Worm (Caenorhabditis elegans) whole organism, L3 larva: Measurements from ENCODE around the gene ZK682.7.
A peak's percentile ranks its signal among the peaks of the same experiment; 100 is the strongest.

Experiments used
- R02D3.7 ChIP-seq: fragments of 150-350 bp; optimal IDR thresholded peaks from 2 replicates; lab custom pipeline; 2014; ENCODE audit warnings: missing biosample characterization, missing genetic modification characterization
- aly-2 ChIP-seq: fragments of 150-350 bp; optimal IDR thresholded peaks from 2 replicates; lab custom pipeline; 2014; ENCODE audit warnings: missing biosample characterization, missing genetic modification characterization
- ama-1 ChIP-seq: fragments of 150-350 bp; optimal IDR thresholded peaks from 2 replicates; lab custom pipeline; 2018
- ceh-82 ChIP-seq: fragments of 150-350 bp; optimal IDR thresholded peaks from 2 replicates; lab custom pipeline; 2014; ENCODE audit warnings: missing biosample characterization, missing genetic modification characterization
- ceh-9 ChIP-seq: sonication (generic microtip); optimal IDR thresholded peaks from 2 replicates; lab custom pipeline; 2018; ENCODE audit warnings: missing biosample characterization, missing genetic modification characterization
- egl-27 ChIP-seq: sonication (generic microtip); optimal IDR thresholded peaks from 4 replicates; lab custom pipeline; 2017; ENCODE audit warnings: missing biosample characterization, missing genetic modification reagents, missing genetic modification characterization
- egl-5 ChIP-seq: fragments of 150-350 bp; optimal IDR thresholded peaks from 2 replicates; lab custom pipeline; 2017; ENCODE audit warnings: missing biosample characterization, missing genetic modification reagents, missing genetic modification characterization, inconsistent platforms
- elt-1 ChIP-seq: fragments of 150-350 bp; optimal IDR thresholded peaks from 2 replicates; lab custom pipeline; 2014; ENCODE audit warnings: missing biosample characterization, missing genetic modification characterization
- elt-2 ChIP-seq: sonication (generic microtip); optimal IDR thresholded peaks from 2 replicates; lab custom pipeline; 2016; ENCODE audit warnings: missing genetic modification reagents, mild to moderate bottlenecking, missing genetic modification characterization, missing compliant biosample characterization
- elt-3 ChIP-seq, 3 experiments: fragments of 150-350 bp in 1 of 3; sonication (generic microtip) in 2 of 3; optimal IDR thresholded peaks; 2 replicates in 2 of 3; 4 replicates in 1 of 3; lab custom pipeline; 2014 to 2017; ENCODE audit warnings: missing biosample characterization in 3 of 3, missing genetic modification characterization in 3 of 3
- fkh-10 ChIP-seq: sonication (generic microtip); optimal IDR thresholded peaks from 2 replicates; lab custom pipeline; 2017; ENCODE audit warnings: missing biosample characterization, missing genetic modification reagents, missing genetic modification characterization
- lin-39 ChIP-seq: fragments of 150-350 bp; optimal IDR thresholded peaks from 2 replicates; lab custom pipeline; 2018; ENCODE audit warnings: missing biosample characterization, missing genetic modification reagents, missing genetic modification characterization
- lsy-12 ChIP-seq: sonication (generic microtip); optimal IDR thresholded peaks from 2 replicates; lab custom pipeline; 2016; ENCODE audit warnings: mild to moderate bottlenecking, missing genetic modification characterization, missing compliant biosample characterization
- mdl-1 ChIP-seq: fragments of 150-350 bp; optimal IDR thresholded peaks from 2 replicates; lab custom pipeline; 2014; ENCODE audit warnings: missing biosample characterization, missing genetic modification characterization
- mml-1 ChIP-seq: fragments of 150-350 bp; sonication (generic microtip); optimal IDR thresholded peaks from 3 replicates; lab custom pipeline; 2014; ENCODE audit warnings: missing biosample characterization, missing genetic modification characterization
- nfya-1 ChIP-seq: sonication (generic microtip); optimal IDR thresholded peaks from 2 replicates; lab custom pipeline; 2017; ENCODE audit warnings: missing genetic modification characterization, mild to moderate bottlenecking, missing compliant biosample characterization, antibody characterized with exemption, moderate library complexity; ENCODE audit not compliant: insufficient read depth
- nhr-11 ChIP-seq: fragments of 150-350 bp; optimal IDR thresholded peaks from 2 replicates; lab custom pipeline; 2014; ENCODE audit warnings: missing biosample characterization, missing genetic modification characterization
- nhr-23 ChIP-seq: fragments of 150-350 bp; optimal IDR thresholded peaks from 2 replicates; lab custom pipeline; 2014; ENCODE audit warnings: missing biosample characterization, missing genetic modification reagents, missing genetic modification characterization
- nhr-237 ChIP-seq: fragments of 150-350 bp; optimal IDR thresholded peaks from 2 replicates; lab custom pipeline; 2014; ENCODE audit warnings: missing biosample characterization, missing genetic modification characterization
- nhr-25 ChIP-seq: sonication (generic microtip); optimal IDR thresholded peaks from 2 replicates; lab custom pipeline; 2017; ENCODE audit warnings: missing biosample characterization, missing genetic modification characterization
- nhr-28 ChIP-seq: fragments of 150-350 bp; optimal IDR thresholded peaks from 2 replicates; lab custom pipeline; 2014; ENCODE audit warnings: missing biosample characterization, missing genetic modification characterization
- nhr-43 ChIP-seq: sonication (generic microtip); optimal IDR thresholded peaks from 2 replicates; lab custom pipeline; 2016; ENCODE audit warnings: mild to moderate bottlenecking, missing genetic modification characterization, missing compliant biosample characterization; ENCODE audit not compliant: poor library complexity, severe bottlenecking
- nhr-76 ChIP-seq: fragments of 150-350 bp; sonication (generic microtip); optimal IDR thresholded peaks from 5 replicates; lab custom pipeline; 2014; ENCODE audit warnings: missing biosample characterization, missing genetic modification characterization
- nhr-77 ChIP-seq: fragments of 150-350 bp; optimal IDR thresholded peaks from 2 replicates; lab custom pipeline; 2014; ENCODE audit warnings: missing biosample characterization, missing genetic modification characterization
- pha-4 ChIP-seq: fragments of 150-350 bp; optimal IDR thresholded peaks from 2 replicates; lab custom pipeline; 2014; ENCODE audit warnings: missing biosample characterization, missing genetic modification reagents, missing genetic modification characterization
- pqm-1 ChIP-seq: fragments of 150-350 bp; optimal IDR thresholded peaks from 2 replicates; lab custom pipeline; 2017; ENCODE audit warnings: missing biosample characterization, missing genetic modification characterization, inconsistent platforms
- sea-2 ChIP-seq: fragments of 150-350 bp; sonication (generic microtip); optimal IDR thresholded peaks from 4 replicates; lab custom pipeline; 2014; ENCODE audit warnings: missing biosample characterization, missing genetic modification reagents, missing genetic modification characterization
- skn-1 ChIP-seq: fragments of 150-350 bp; optimal IDR thresholded peaks from 2 replicates; lab custom pipeline; 2014; ENCODE audit warnings: missing biosample characterization, missing genetic modification characterization
- snpc-4 ChIP-seq: fragments of 150-350 bp; optimal IDR thresholded peaks from 2 replicates; lab custom pipeline; 2014; ENCODE audit warnings: missing biosample characterization, missing genetic modification characterization
- tbx-2 ChIP-seq: sonication (generic microtip); optimal IDR thresholded peaks from 2 replicates; lab custom pipeline; 2016; ENCODE audit warnings: mild to moderate bottlenecking, missing genetic modification characterization, missing compliant biosample characterization
- unc-39 ChIP-seq: sonication (generic microtip); optimal IDR thresholded peaks from 4 replicates; lab custom pipeline; 2017; ENCODE audit warnings: missing biosample characterization, missing genetic modification characterization
- unc-62 ChIP-seq: fragments of 150-350 bp; sonication (generic microtip); optimal IDR thresholded peaks from 4 replicates; lab custom pipeline; 2014; ENCODE audit warnings: missing biosample characterization, missing genetic modification reagents, missing genetic modification characterization
- ztf-11 ChIP-seq: fragments of 150-350 bp; optimal IDR thresholded peaks from 2 replicates; lab custom pipeline; 2014; ENCODE audit warnings: missing biosample characterization, missing genetic modification characterization

Gene ZK682.7

ce11 chrV:9291919-9292318, at the start of gene ZK682.7:
Gene ZK682.7, minus strand, starts transcription at chrV:9292165.
- TF ChIP-seq ceh-82 (tag; lab: Kevin White, UChicago) (no peak), nfya-1 (tag; lab: Kevin White, UChicago) (no peak), R02D3.7 (tag; lab: Kevin White, UChicago) (no peak), nhr-76 (no peak), sea-2 (GFP tag; lab: Kevin White, UChicago) (no peak), nhr-25 (no peak)

ce11 chrV:9340318-9340717, 48.4 kb upstream of the ZK682.7 start:
- TF ChIP-seq nhr-25: peak; percentile 47
- TF ChIP-seq elt-2 (tag; lab: Kevin White, UChicago): peak; percentile 3
- TF ChIP-seq unc-39 (tag; lab: Kevin White, UChicago): no peak
- peak; percentile 28 for TF ChIP-seq nhr-43

- TF ChIP-seq nhr-237 (tag; lab: Kevin White, UChicago) (no peak), ceh-82 (tag; lab: Kevin White, UChicago) (no peak), mml-1 (no peak), pha-4 (no peak), nhr-25 (peak; percentile 45), pqm-1 (tag; lab: Kevin White, UChicago) (no peak), nhr-23 (tag; lab: Kevin White, UChicago) (peak; percentile 49), fkh-10 (GFP tag; lab: Kevin White, UChicago) (no peak), nhr-43 (peak; percentile 75), elt-2 (tag; lab: Kevin White, UChicago) (peak; percentile 43), ceh-9 (tag; lab: Kevin White, UChicago) (no peak), egl-5 (no peak), lsy-12 (tag; lab: Kevin White, UChicago) (peak; percentile 78), nhr-11 (tag; lab: Kevin White, UChicago) (no peak), mdl-1 (tag; lab: Kevin White, UChicago) (no peak), R02D3.7 (tag; lab: Kevin White, UChicago) (no peak), unc-62 (no peak), ama-1 (lab: Kevin White, UChicago) (peak; percentile 99)
Measured at ce11 chrV:9338452-9338851, 46.5 kb upstream of the ZK682.7 start.

ce11 chrV:9336462-9336861, 44.5 kb upstream of the ZK682.7 start, which contains the start of gene coq-6:
Gene coq-6, plus strand, starts transcription at chrV:9336762.
- TF ChIP-seq nfya-1 (tag; lab: Kevin White, UChicago): no peak
- TF ChIP-seq nhr-77 (tag; lab: Kevin White, UChicago): no peak
- no peak for TF ChIP-seq nhr-23 (tag; lab: Kevin White, UChicago)
- TF ChIP-seq nhr-76: no peak
- TF ChIP-seq ztf-11 (tag; lab: Kevin White, UChicago): no peak
- no peak for TF ChIP-seq elt-3 (tag; optimal IDR thresholded peaks at IDR 0.05; lab: Kevin White, UChicago)

- TF ChIP-seq aly-2 (tag; lab: Kevin White, UChicago) (no peak), pha-4 (peak; percentile 25)
Measured at ce11 chrV:9334216-9334615, 42.3 kb upstream of the ZK682.7 start, which contains the start of gene ucp-4. Gene ucp-4, plus strand, starts transcription at chrV:9334298.

ce11 chrV:9333316-9334048, 41.5 kb upstream of the ZK682.7 start, which contains the start of gene acl-14:
Gene acl-14, minus strand, starts transcription at chrV:9333631.
- no peak for TF ChIP-seq egl-27 (tag; lab: Kevin White, UChicago)
- peak; percentile 26 for TF ChIP-seq nhr-43
- peak; percentile 20 for TF ChIP-seq elt-2 (tag; lab: Kevin White, UChicago)
- TF ChIP-seq, all 47 proteins: peak for 2

DNA sequence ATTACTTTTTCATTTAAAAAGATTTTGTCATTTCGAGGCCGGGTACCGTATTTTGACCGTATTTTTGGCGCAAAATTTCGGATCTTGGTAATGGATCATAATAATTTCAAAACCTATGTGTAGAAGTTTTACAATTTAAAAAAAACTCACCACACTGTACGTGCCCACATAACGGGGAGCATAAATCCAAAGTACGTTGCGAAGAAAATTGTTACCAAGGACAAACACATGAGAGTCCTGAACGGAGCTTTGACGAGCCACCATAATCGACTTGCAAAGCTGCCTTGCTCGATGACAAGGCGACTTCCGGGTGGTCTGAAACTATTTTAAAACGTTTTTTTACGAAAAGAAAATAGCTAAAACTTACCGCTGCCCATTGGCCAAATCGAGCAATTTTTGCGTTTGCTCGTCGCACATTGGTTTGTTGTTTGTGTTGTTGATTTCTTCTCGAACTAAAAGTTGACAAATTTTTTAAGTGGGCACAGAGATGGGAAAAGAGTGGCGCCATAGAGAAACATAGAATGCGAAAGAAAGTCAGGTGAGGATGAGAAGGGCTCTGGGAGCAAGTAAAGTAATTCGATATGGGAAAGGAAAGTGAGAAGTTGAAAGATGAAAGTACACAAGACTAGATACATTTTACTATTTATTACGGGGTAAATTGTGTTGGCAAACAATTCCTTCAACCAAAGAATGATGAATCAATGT, 40.8 kb upstream of the ZK682.7 start:
- no peak for TF ChIP-seq ama-1 (lab: Kevin White, UChicago)
- no peak for TF ChIP-seq elt-2 (tag; lab: Kevin White, UChicago)
- TF ChIP-seq skn-1 (tag; lab: Kevin White, UChicago): no peak
- TF ChIP-seq pha-4: peak; percentile 70
- TF ChIP-seq nfya-1 (tag; lab: Kevin White, UChicago): peak; percentile 3
- TF ChIP-seq snpc-4: no peak
- no peak for TF ChIP-seq elt-1 (tag; lab: Kevin White, UChicago)
- TF ChIP-seq ceh-82 (tag; lab: Kevin White, UChicago): no peak
- no peak for TF ChIP-seq lin-39 (tag; lab: Kevin White, UChicago)
- no peak for TF ChIP-seq nhr-76
- no peak for TF ChIP-seq tbx-2 (tag; lab: Kevin White, UChicago)
- no peak for TF ChIP-seq pqm-1 (tag; lab: Kevin White, UChicago)
- no peak for TF ChIP-seq mml-1
- no peak for TF ChIP-seq nhr-28 (tag; lab: Kevin White, UChicago)
